Worm (Caenorhabditis elegans) whole organism, L4/young adult: ENCODE results near the gene nhr-17.

Experiments
- W03F9.2 ChIP-seq: fragments of 150-350 bp; optimal IDR thresholded peaks from 2 replicates; lab custom pipeline; 2014; ENCODE audit warnings: missing biosample characterization, missing genetic modification characterization
- dao-5 ChIP-seq: sonication (generic microtip); optimal IDR thresholded peaks from 2 replicates; lab custom pipeline; 2016; ENCODE audit warnings: missing genotype, missing genetic modification characterization, moderate library complexity, missing compliant biosample characterization

- TF ChIP-seq dao-5 (tag; lab: Kevin White, UChicago): no peak
- TF ChIP-seq W03F9.2 (tag; lab: Kevin White, UChicago): no peak
These were observed 3.2 kb downstream of the nhr-17 start for ce11 chrX:12664443-12664842.
